Worm (Caenorhabditis elegans): Measurements from ENCODE around the gene M04B2.6.

ce11 chrIV:11475080-11475479 is 35.5 kb downstream of the M04B2.6 start:
- TF ChIP-seq cebp-2 (GFP tag; IDR thresholded peaks at IDR 0.05) (no peak), tbx-9 (tag; optimal IDR thresholded peaks at IDR 0.05; ENCODE audit: borderline replicate concordance) (no peak)

All from whole organism, young adult.